Fruit fly (Drosophila melanogaster) whole organism, prepupa: ENCODE results near the gene Rdl.

Source experiments
- Blimp-1 ChIP-seq: fragments of 200-800 bp; sonication (Bioruptor generic); optimal IDR thresholded peaks from 3 replicates; lab custom pipeline; 2017; ENCODE audit warnings: missing biosample characterization, missing genetic modification characterization, mild to moderate bottlenecking, moderate library complexity, missing genetic modification reagents
- CG10631 ChIP-seq: fragments of 200-800 bp; sonication (Bioruptor generic); optimal IDR thresholded peaks from 2 replicates; lab custom pipeline; 2016; ENCODE audit warnings: missing biosample characterization, missing genetic modification characterization
- CG15336 ChIP-seq: fragments of 200-800 bp; sonication (Bioruptor generic); IDR thresholded peaks from 2 replicates; pipeline ENCODE4 v1.3.6; 2022; ENCODE audit warnings: missing biosample characterization, missing genetic modification characterization
- CG1621 ChIP-seq: fragments of 200-800 bp; sonication (Bioruptor generic); optimal IDR thresholded peaks from 3 replicates; lab custom pipeline; 2018; ENCODE audit warnings: missing biosample characterization, mild to moderate bottlenecking, missing genetic modification characterization
- CG32006 ChIP-seq: fragments of 200-800 bp; sonication (Bioruptor generic); optimal IDR thresholded peaks from 3 replicates; lab custom pipeline; 2017; ENCODE audit warnings: missing biosample characterization, mild to moderate bottlenecking, missing genetic modification characterization
- CG4318 ChIP-seq: fragments of 200-800 bp; sonication (Bioruptor generic); optimal IDR thresholded peaks from 3 replicates; lab custom pipeline; 2017; ENCODE audit warnings: missing biosample characterization, mild to moderate bottlenecking, missing genetic modification characterization
- CG6163 ChIP-seq: fragments of 200-800 bp; sonication (Bioruptor generic); IDR thresholded peaks from 3 replicates; pipeline ENCODE4 v1.3.6; 2022; ENCODE audit warnings: missing biosample characterization, missing genetic modification characterization
- CG6276 ChIP-seq: fragments of 200-800 bp; sonication (Bioruptor generic); optimal IDR thresholded peaks from 2 replicates; lab custom pipeline; 2017; ENCODE audit warnings: missing biosample characterization, mild to moderate bottlenecking, missing genetic modification characterization
- CG6854 ChIP-seq: fragments of 200-800 bp; sonication (Bioruptor generic); optimal IDR thresholded peaks from 2 replicates; lab custom pipeline; 2017; ENCODE audit warnings: missing biosample characterization, mild to moderate bottlenecking, missing genetic modification characterization
- CG8119 ChIP-seq: fragments of 200-800 bp; sonication (Bioruptor generic); IDR thresholded peaks from 3 replicates; pipeline ENCODE4 v1.3.6; 2022; ENCODE audit warnings: missing biosample characterization, missing genetic modification characterization
- CG8319 ChIP-seq: fragments of 200-800 bp; sonication (Bioruptor generic); optimal IDR thresholded peaks from 3 replicates; lab custom pipeline; 2016; ENCODE audit warnings: missing biosample characterization, missing genetic modification characterization
- CG9139 ChIP-seq: fragments of 200-800 bp; sonication (Bioruptor generic); optimal IDR thresholded peaks from 3 replicates; lab custom pipeline; 2017; ENCODE audit warnings: missing biosample characterization, mild to moderate bottlenecking, missing genetic modification characterization
- Eip75B ChIP-seq: fragments of 200-800 bp; sonication (Bioruptor generic); optimal IDR thresholded peaks from 3 replicates; lab custom pipeline; 2016; ENCODE audit warnings: missing biosample characterization, missing genetic modification characterization
- Eip78C ChIP-seq: fragments of 200-800 bp; sonication (Bioruptor generic); peaks from one replicate; lab custom pipeline; 2016; ENCODE audit warnings: missing biosample characterization, missing genetic modification characterization
- Gug ChIP-seq: fragments of 200-800 bp; sonication (Bioruptor generic); IDR thresholded peaks from 2 replicates; pipeline ENCODE4 v1.3.6; 2022; ENCODE audit warnings: missing biosample characterization, missing genetic modification characterization
- Lpt ChIP-seq: fragments of 200-800 bp; sonication (Bioruptor generic); optimal IDR thresholded peaks from 3 replicates; lab custom pipeline; 2016; ENCODE audit warnings: missing biosample characterization, missing genetic modification characterization
- Met ChIP-seq: fragments of 200-800 bp; sonication (Bioruptor generic); optimal IDR thresholded peaks from 3 replicates; lab custom pipeline; 2016; ENCODE audit warnings: missing biosample characterization, missing genetic modification characterization
- Sox102F ChIP-seq: fragments of 200-800 bp; sonication (Bioruptor generic); optimal IDR thresholded peaks from 2 replicates; lab custom pipeline; 2016; ENCODE audit warnings: missing biosample characterization, mild to moderate bottlenecking, missing genetic modification characterization
- Sox14 ChIP-seq: fragments of 200-800 bp; sonication (Bioruptor generic); optimal IDR thresholded peaks from 3 replicates; lab custom pipeline; 2016; ENCODE audit warnings: missing biosample characterization, missing genetic modification characterization
- eg ChIP-seq: fragments of 200-800 bp; sonication (Bioruptor generic); IDR thresholded peaks from 3 replicates; pipeline ENCODE4 v1.3.6; 2022; ENCODE audit warnings: missing biosample characterization, missing genetic modification characterization
- fd59A ChIP-seq: fragments of 200-800 bp; sonication (Bioruptor generic); optimal IDR thresholded peaks from 2 replicates; lab custom pipeline; 2017; ENCODE audit warnings: missing biosample characterization, mild to moderate bottlenecking, missing genetic modification characterization, missing genetic modification reagents
- fkh ChIP-seq: fragments of 200-800 bp; sonication (Bioruptor generic); optimal IDR thresholded peaks from 3 replicates; lab custom pipeline; 2017; ENCODE audit warnings: missing biosample characterization, mild to moderate bottlenecking, missing genetic modification characterization, moderate library complexity
- net ChIP-seq: fragments of 200-800 bp; sonication (Bioruptor generic); optimal IDR thresholded peaks from 3 replicates; lab custom pipeline; 2016; ENCODE audit warnings: missing biosample characterization, missing genetic modification characterization
- pdm3 ChIP-seq: fragments of 200-800 bp; sonication (Bioruptor generic); optimal IDR thresholded peaks from 3 replicates; lab custom pipeline; 2016; ENCODE audit warnings: missing biosample characterization, missing genetic modification characterization
- ss ChIP-seq, 2 experiments: fragments of 200-800 bp; sonication (Bioruptor generic); optimal IDR thresholded peaks; 2 replicates in 1 of 2; 3 replicates in 1 of 2; lab custom pipeline; 2017 to 2018; ENCODE audit warnings: mild to moderate bottlenecking in 2 of 2, missing biosample characterization in 2 of 2, missing genetic modification characterization in 2 of 2, moderate library complexity in 1 of 2
- svp ChIP-seq: fragments of 200-800 bp; sonication (Bioruptor generic); peaks from one replicate; lab custom pipeline; 2016; ENCODE audit warnings: missing biosample characterization, missing genetic modification characterization
- vri ChIP-seq: fragments of 200-800 bp; sonication (Bioruptor generic); optimal IDR thresholded peaks from 3 replicates; lab custom pipeline; 2016; ENCODE audit warnings: missing biosample characterization, mild to moderate bottlenecking, missing genetic modification characterization

The Rdl gene

DNA sequence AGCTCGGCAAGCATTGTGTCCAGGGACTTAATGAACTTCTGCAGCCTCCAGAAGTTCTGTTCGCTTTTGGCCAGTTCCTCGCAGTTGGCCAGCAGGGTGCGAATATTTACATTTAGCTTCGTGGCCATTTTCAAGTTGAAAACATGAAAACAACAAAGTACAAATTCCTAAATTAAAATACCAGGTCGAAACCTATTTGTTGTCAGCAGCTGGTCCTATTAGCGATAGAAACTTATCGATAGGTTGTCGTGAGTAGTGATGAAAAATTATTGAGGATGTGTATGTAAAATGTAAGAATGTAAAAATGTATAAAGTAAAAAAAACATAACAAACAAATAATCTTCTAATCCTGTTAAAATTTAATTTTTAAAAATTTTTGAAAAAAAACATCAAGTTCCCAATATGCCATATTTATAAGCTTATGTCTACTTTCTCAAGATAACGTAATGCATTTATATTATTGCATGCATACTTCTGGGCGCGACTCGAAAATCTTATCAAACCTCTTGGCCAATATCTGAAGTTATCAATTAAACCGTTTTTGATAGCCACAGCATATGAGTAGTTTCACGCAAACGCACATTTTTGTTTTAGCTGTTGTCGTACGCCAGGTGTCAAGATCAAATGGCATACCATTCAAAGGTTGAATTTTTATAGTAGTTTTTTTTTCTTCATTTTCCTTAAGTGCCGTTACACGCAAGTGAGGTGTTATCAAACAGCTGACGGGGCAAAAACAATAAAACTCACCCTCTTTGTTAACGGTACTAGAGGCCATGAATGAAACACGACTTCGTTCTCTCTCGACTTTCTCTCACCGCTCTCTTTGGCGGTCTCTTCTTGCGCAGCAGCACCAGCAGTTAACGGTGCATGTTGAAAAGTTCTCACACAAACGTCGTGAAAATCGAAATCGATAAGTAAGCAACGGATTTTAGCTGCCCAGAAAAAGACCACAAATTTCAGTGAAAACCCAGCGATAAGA lies 44.7 kb downstream of the Rdl start, which contains the start of the genes Use1 and nwk:
Use1 (minus strand) TSS at position 206 of the 979 bp plus-strand sequence.
nwk (plus strand) TSS at position 885 of the 979 bp plus-strand sequence.
- TF ChIP-seq Blimp-1 (GFP tag; lab: Kevin White, UChicago) (no peak), Eip78C (GFP tag; lab: Kevin White, UChicago) (peak; percentile 31), CG4318 (GFP tag; lab: Kevin White, UChicago) (no peak), svp (GFP tag; lab: Kevin White, UChicago) (peak; percentile 32), Sox14 (GFP tag; lab: Kevin White, UChicago) (peak; percentile 26), Lpt (GFP tag; lab: Kevin White, UChicago) (no peak)

DNA sequence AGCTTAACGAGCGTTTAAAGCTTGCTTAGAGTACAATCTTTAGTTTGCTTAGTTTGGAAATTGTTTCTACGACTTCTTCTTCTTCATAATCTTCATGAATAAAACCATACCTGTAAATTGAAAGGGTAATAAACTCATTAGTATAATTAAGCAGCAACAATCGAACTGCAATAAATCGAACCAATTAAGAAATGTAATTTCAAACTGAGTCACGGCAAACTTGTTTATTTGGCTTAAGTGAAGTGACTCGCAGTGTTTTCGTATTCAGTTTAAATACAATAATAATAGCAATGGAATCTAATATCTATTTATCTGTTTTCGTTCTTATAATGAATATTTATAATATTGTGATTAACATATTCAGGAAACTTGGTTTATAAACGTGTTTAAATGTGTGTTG lies 46.2 kb downstream of the Rdl start:
- TF ChIP-seq pdm3 (GFP tag; lab: Kevin White, UChicago), result no peak
- no peak for TF ChIP-seq eg (GFP tag; lab: Robert Waterston, UW)
- TF ChIP-seq CG8119, result no peak
- no peak for TF ChIP-seq CG32006 (GFP tag; lab: Kevin White, UChicago)
- TF ChIP-seq Met, result no peak
- no peak for TF ChIP-seq CG6854
- no peak for TF ChIP-seq CG1621 (tag; lab: Kevin White, UChicago)

DNA sequence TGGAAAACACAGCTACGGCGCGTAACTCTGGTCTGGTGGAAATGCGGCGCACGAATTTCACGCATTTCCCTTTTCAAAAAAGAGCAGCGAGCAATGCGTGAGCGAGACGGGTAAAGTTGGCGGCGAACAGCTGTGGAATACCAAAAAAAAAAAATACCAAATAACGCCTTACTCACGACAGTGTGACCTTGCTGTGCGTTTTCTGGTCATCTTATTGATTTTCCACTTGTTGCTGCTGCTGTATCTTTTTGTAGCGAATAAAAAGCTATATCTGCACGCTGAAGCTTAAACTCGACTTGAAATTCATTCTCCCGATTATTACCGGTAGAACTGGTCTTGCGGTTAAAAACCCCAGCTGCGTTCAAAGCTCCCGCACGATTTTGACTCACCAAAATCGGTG lies 47.6 kb downstream of the Rdl start, which contains the start of the genes bol and Dhpr:
bol (minus strand) TSS at position 57 of the 400 bp plus-strand sequence.
Dhpr (plus strand) TSS at position 212 of the 400 bp plus-strand sequence.
- no peak for TF ChIP-seq vri (GFP tag; lab: Kevin White, UChicago)
- TF ChIP-seq Sox14 (GFP tag; lab: Kevin White, UChicago), result peak; percentile 3
- no peak for TF ChIP-seq CG9139 (GFP tag; lab: Kevin White, UChicago)
- TF ChIP-seq Sox102F (GFP tag; lab: Kevin White, UChicago), result no peak
- no peak for TF ChIP-seq ss (GFP tag; optimal IDR thresholded peaks at IDR 0.05; lab: Kevin White, UChicago)
- TF ChIP-seq Met, result no peak
- TF ChIP-seq fd59A (GFP tag; lab: Kevin White, UChicago), result no peak
- peak; percentile 29 for TF ChIP-seq Eip78C (GFP tag; lab: Kevin White, UChicago)
- TF ChIP-seq CG6276 (GFP tag; lab: Kevin White, UChicago), result no peak
- TF ChIP-seq CG6854, result no peak
- peak; percentile 55 for TF ChIP-seq svp (GFP tag; lab: Kevin White, UChicago)
- no peak for TF ChIP-seq CG10631 (GFP tag; lab: Kevin White, UChicago)
- 0 out of 3 replicates have a peak, but pooled peaks have one; percentile 27 for TF ChIP-seq CG6163 (GFP tag; lab: Robert Waterston, UW)
- no peak for TF ChIP-seq pdm3 (GFP tag; lab: Kevin White, UChicago)
- TF ChIP-seq Blimp-1 (GFP tag; lab: Kevin White, UChicago), result no peak
- TF ChIP-seq CG32006 (GFP tag; lab: Kevin White, UChicago), result no peak
- TF ChIP-seq fkh (GFP tag; lab: Kevin White, UChicago), result peak; percentile 68
- TF ChIP-seq CG15336, result peak; percentile 34; the same call in 1 of the 2 replicates
- TF ChIP-seq net (GFP tag; lab: Kevin White, UChicago), result no peak
- TF ChIP-seq CG8319 (GFP tag; lab: Kevin White, UChicago), result no peak
- TF ChIP-seq Eip75B, result peak; percentile 42

DNA sequence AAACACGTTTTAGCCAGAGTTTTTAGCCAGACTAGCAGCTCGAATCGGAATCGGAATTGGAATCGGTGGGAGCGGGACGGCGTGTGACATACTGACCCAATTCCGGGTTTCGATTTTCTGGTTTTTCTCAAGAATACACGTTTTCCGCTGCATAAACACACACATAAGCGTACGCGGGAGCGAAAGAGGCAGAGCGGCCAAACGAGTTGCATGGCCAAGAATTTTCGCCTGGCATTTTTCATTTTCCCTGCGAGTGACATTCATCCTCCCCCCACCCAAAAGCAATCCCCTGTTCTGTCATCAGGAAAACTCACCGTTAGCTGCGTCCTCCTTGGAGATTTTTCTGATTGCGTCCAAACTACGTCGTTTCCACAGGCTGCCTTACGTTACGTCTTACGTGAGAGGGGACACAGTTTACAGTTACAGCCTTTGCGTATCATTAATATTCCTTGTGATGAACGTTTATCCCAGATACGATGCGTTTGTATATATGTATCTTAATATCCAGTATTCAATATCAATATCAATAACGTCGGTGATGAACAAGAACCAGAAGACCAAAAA lies 52.3 kb downstream of the Rdl start:
- TF ChIP-seq Gug (GFP tag; lab: Robert Waterston, UW) (no peak), eg (GFP tag; lab: Robert Waterston, UW) (0 out of 3 replicates have a peak, but pooled peaks have one; percentile 33), Eip78C (GFP tag; lab: Kevin White, UChicago) (peak; percentile 8)
